Fruit fly (Drosophila melanogaster) whole organism, prepupa: Measurements from ENCODE around the gene CG3036.

Experiments used
- Blimp-1 ChIP-seq: fragments of 200-800 bp; sonication (Bioruptor generic); optimal IDR thresholded peaks from 3 replicates; lab custom pipeline; 2017; ENCODE audit warnings: missing biosample characterization, missing genetic modification characterization, mild to moderate bottlenecking, moderate library complexity, missing genetic modification reagents
- CG10631 ChIP-seq: fragments of 200-800 bp; sonication (Bioruptor generic); optimal IDR thresholded peaks from 2 replicates; lab custom pipeline; 2016; ENCODE audit warnings: missing biosample characterization, missing genetic modification characterization
- CG10669 ChIP-seq: fragments of 200-800 bp; sonication (Bioruptor generic); optimal IDR thresholded peaks from 3 replicates; lab custom pipeline; 2018; ENCODE audit warnings: missing biosample characterization, mild to moderate bottlenecking, missing genetic modification characterization, moderate library complexity
- CG11294 ChIP-seq: fragments of 200-800 bp; sonication (Bioruptor generic); IDR thresholded peaks from 2 replicates; pipeline ENCODE4 v1.3.6; 2022; ENCODE audit warnings: missing biosample characterization, missing genetic modification characterization
- CG11762 ChIP-seq: fragments of 200-800 bp; sonication (Bioruptor generic); optimal IDR thresholded peaks from 3 replicates; lab custom pipeline; 2016; ENCODE audit warnings: missing biosample characterization, missing genetic modification characterization; ENCODE audit not compliant: insufficient read depth
- CG11902 ChIP-seq: fragments of 200-800 bp; sonication (Bioruptor generic); optimal IDR thresholded peaks from 3 replicates; lab custom pipeline; 2016; ENCODE audit warnings: missing biosample characterization, missing genetic modification characterization
- CG15336 ChIP-seq: fragments of 200-800 bp; sonication (Bioruptor generic); IDR thresholded peaks from 2 replicates; pipeline ENCODE4 v1.3.6; 2022; ENCODE audit warnings: missing biosample characterization, missing genetic modification characterization
- CG1621 ChIP-seq: fragments of 200-800 bp; sonication (Bioruptor generic); optimal IDR thresholded peaks from 3 replicates; lab custom pipeline; 2018; ENCODE audit warnings: missing biosample characterization, mild to moderate bottlenecking, missing genetic modification characterization
- CG16779 ChIP-seq: fragments of 200-800 bp; sonication (Bioruptor generic); optimal IDR thresholded peaks from 3 replicates; lab custom pipeline; 2017; ENCODE audit warnings: missing biosample characterization, mild to moderate bottlenecking, missing genetic modification characterization
- CG3032 ChIP-seq: fragments of 200-800 bp; optimal IDR thresholded peaks from 2 replicates; lab custom pipeline; 2019; ENCODE audit warnings: missing biosample characterization, mild to moderate bottlenecking, missing genetic modification characterization, moderate library complexity
- CG31627 ChIP-seq: fragments of 200-800 bp; sonication (Bioruptor generic); optimal IDR thresholded peaks from 3 replicates; lab custom pipeline; 2016; ENCODE audit warnings: missing biosample characterization, missing genetic modification characterization
- CG32006 ChIP-seq: fragments of 200-800 bp; sonication (Bioruptor generic); optimal IDR thresholded peaks from 3 replicates; lab custom pipeline; 2017; ENCODE audit warnings: missing biosample characterization, mild to moderate bottlenecking, missing genetic modification characterization
- CG34406 ChIP-seq: fragments of 200-800 bp; sonication (Bioruptor generic); optimal IDR thresholded peaks from 3 replicates; lab custom pipeline; 2016; ENCODE audit warnings: missing biosample characterization, missing genetic modification characterization
- CG3919 ChIP-seq: fragments of 200-800 bp; sonication (Bioruptor generic); optimal IDR thresholded peaks from 3 replicates; lab custom pipeline; 2016; ENCODE audit warnings: missing biosample characterization, missing genetic modification characterization
- CG4318 ChIP-seq: fragments of 200-800 bp; sonication (Bioruptor generic); optimal IDR thresholded peaks from 3 replicates; lab custom pipeline; 2017; ENCODE audit warnings: missing biosample characterization, mild to moderate bottlenecking, missing genetic modification characterization
- CG6163 ChIP-seq: fragments of 200-800 bp; sonication (Bioruptor generic); IDR thresholded peaks from 3 replicates; pipeline ENCODE4 v1.3.6; 2022; ENCODE audit warnings: missing biosample characterization, missing genetic modification characterization
- CG6792 ChIP-seq: fragments of 200-800 bp; sonication (Bioruptor generic); optimal IDR thresholded peaks from 3 replicates; lab custom pipeline; 2016; ENCODE audit warnings: missing biosample characterization, missing genetic modification characterization
- CG6808 ChIP-seq: fragments of 200-800 bp; sonication (Bioruptor generic); optimal IDR thresholded peaks from 3 replicates; lab custom pipeline; 2017; ENCODE audit warnings: missing biosample characterization, missing genetic modification characterization, mild to moderate bottlenecking, moderate library complexity, missing genetic modification reagents
- CG7368 ChIP-seq: fragments of 200-800 bp; sonication (Bioruptor generic); optimal IDR thresholded peaks from 3 replicates; lab custom pipeline; 2016; ENCODE audit warnings: missing biosample characterization, missing genetic modification characterization
- CG8119 ChIP-seq: fragments of 200-800 bp; sonication (Bioruptor generic); IDR thresholded peaks from 3 replicates; pipeline ENCODE4 v1.3.6; 2022; ENCODE audit warnings: missing biosample characterization, missing genetic modification characterization
- CG8632 ChIP-seq: fragments of 200-800 bp; sonication (Bioruptor generic); optimal IDR thresholded peaks from 3 replicates; lab custom pipeline; 2016; ENCODE audit warnings: missing biosample characterization, missing genetic modification characterization
- CG9139 ChIP-seq: fragments of 200-800 bp; sonication (Bioruptor generic); optimal IDR thresholded peaks from 3 replicates; lab custom pipeline; 2017; ENCODE audit warnings: missing biosample characterization, mild to moderate bottlenecking, missing genetic modification characterization
- Eip75B ChIP-seq: fragments of 200-800 bp; sonication (Bioruptor generic); optimal IDR thresholded peaks from 3 replicates; lab custom pipeline; 2016; ENCODE audit warnings: missing biosample characterization, missing genetic modification characterization
- Eip78C ChIP-seq: fragments of 200-800 bp; sonication (Bioruptor generic); peaks from one replicate; lab custom pipeline; 2016; ENCODE audit warnings: missing biosample characterization, missing genetic modification characterization
- Ets21C ChIP-seq: fragments of 200-800 bp; sonication (Bioruptor generic); optimal IDR thresholded peaks from 3 replicates; lab custom pipeline; 2016; ENCODE audit warnings: missing biosample characterization, missing genetic modification characterization
- Ets96B ChIP-seq: fragments of 200-800 bp; optimal IDR thresholded peaks from 2 replicates; lab custom pipeline; 2019; ENCODE audit warnings: missing biosample characterization, mild to moderate bottlenecking, missing genetic modification characterization, moderate library complexity
- Gug ChIP-seq: fragments of 200-800 bp; sonication (Bioruptor generic); IDR thresholded peaks from 2 replicates; pipeline ENCODE4 v1.3.6; 2022; ENCODE audit warnings: missing biosample characterization, missing genetic modification characterization
- Hr38 ChIP-seq: sonication (Bioruptor generic); optimal IDR thresholded peaks from 2 replicates; lab custom pipeline; 2016; ENCODE audit warnings: missing biosample characterization, missing genetic modification characterization
- Hr39 ChIP-seq: fragments of 200-800 bp; sonication (Bioruptor generic); optimal IDR thresholded peaks from 2 replicates; lab custom pipeline; 2016; ENCODE audit warnings: missing biosample characterization, missing genetic modification characterization
- Lpt ChIP-seq: fragments of 200-800 bp; sonication (Bioruptor generic); optimal IDR thresholded peaks from 3 replicates; lab custom pipeline; 2016; ENCODE audit warnings: missing biosample characterization, missing genetic modification characterization
- Smox ChIP-seq: fragments of 200-800 bp; sonication (Bioruptor generic); optimal IDR thresholded peaks from 3 replicates; lab custom pipeline; 2016; ENCODE audit warnings: missing biosample characterization, missing genetic modification characterization
- Sox102F ChIP-seq: fragments of 200-800 bp; sonication (Bioruptor generic); optimal IDR thresholded peaks from 2 replicates; lab custom pipeline; 2016; ENCODE audit warnings: missing biosample characterization, mild to moderate bottlenecking, missing genetic modification characterization
- Sox14 ChIP-seq: fragments of 200-800 bp; sonication (Bioruptor generic); optimal IDR thresholded peaks from 3 replicates; lab custom pipeline; 2016; ENCODE audit warnings: missing biosample characterization, missing genetic modification characterization
- Sox15 ChIP-seq: fragments of 200-800 bp; sonication (Bioruptor generic); optimal IDR thresholded peaks from 3 replicates; lab custom pipeline; 2016; ENCODE audit warnings: missing biosample characterization, missing genetic modification characterization
- achi ChIP-seq: fragments of 200-800 bp; sonication (Bioruptor generic); optimal IDR thresholded peaks from 3 replicates; lab custom pipeline; 2016; ENCODE audit warnings: missing biosample characterization, missing genetic modification characterization
- acj6 ChIP-seq: fragments of 200-800 bp; sonication (Bioruptor generic); optimal IDR thresholded peaks from 3 replicates; lab custom pipeline; 2016; ENCODE audit warnings: missing biosample characterization, missing genetic modification characterization
- cyc ChIP-seq: fragments of 200-800 bp; sonication (Bioruptor generic); optimal IDR thresholded peaks from 3 replicates; lab custom pipeline; 2016; ENCODE audit warnings: missing biosample characterization, missing genetic modification characterization
- dac ChIP-seq: fragments of 200-800 bp; sonication (Bioruptor generic); optimal IDR thresholded peaks from 2 replicates; lab custom pipeline; 2017; ENCODE audit warnings: missing biosample characterization, mild to moderate bottlenecking, missing genetic modification characterization
- dsx ChIP-seq: fragments of 200-800 bp; optimal IDR thresholded peaks from 3 replicates; lab custom pipeline; 2019; ENCODE audit warnings: missing biosample characterization, mild to moderate bottlenecking, missing genetic modification characterization, moderate library complexity; ENCODE audit not compliant: poor library complexity, severe bottlenecking
- eg ChIP-seq: fragments of 200-800 bp; sonication (Bioruptor generic); IDR thresholded peaks from 3 replicates; pipeline ENCODE4 v1.3.6; 2022; ENCODE audit warnings: missing biosample characterization, missing genetic modification characterization
- esn ChIP-seq: fragments of 200-800 bp; sonication (Bioruptor generic); optimal IDR thresholded peaks from 2 replicates; lab custom pipeline; 2016; ENCODE audit warnings: missing biosample characterization, mild to moderate bottlenecking, missing genetic modification characterization, moderate library complexity
- fd59A ChIP-seq: fragments of 200-800 bp; sonication (Bioruptor generic); optimal IDR thresholded peaks from 2 replicates; lab custom pipeline; 2017; ENCODE audit warnings: missing biosample characterization, mild to moderate bottlenecking, missing genetic modification characterization, missing genetic modification reagents
- fkh ChIP-seq: fragments of 200-800 bp; sonication (Bioruptor generic); optimal IDR thresholded peaks from 3 replicates; lab custom pipeline; 2017; ENCODE audit warnings: missing biosample characterization, mild to moderate bottlenecking, missing genetic modification characterization, moderate library complexity
- lz ChIP-seq: fragments of 200-800 bp; sonication (Bioruptor generic); optimal IDR thresholded peaks from 3 replicates; lab custom pipeline; 2016; ENCODE audit warnings: missing biosample characterization, missing genetic modification characterization
- net ChIP-seq: fragments of 200-800 bp; sonication (Bioruptor generic); optimal IDR thresholded peaks from 3 replicates; lab custom pipeline; 2016; ENCODE audit warnings: missing biosample characterization, missing genetic modification characterization
- pdm3 ChIP-seq: fragments of 200-800 bp; sonication (Bioruptor generic); optimal IDR thresholded peaks from 3 replicates; lab custom pipeline; 2016; ENCODE audit warnings: missing biosample characterization, missing genetic modification characterization
- salr ChIP-seq, 2 experiments: fragments of 200-800 bp; sonication (Bioruptor generic); optimal IDR thresholded peaks; 3 replicates each; lab custom pipeline; 2016 to 2018; ENCODE audit warnings: missing biosample characterization in 2 of 2, missing genetic modification characterization in 2 of 2, mild to moderate bottlenecking in 1 of 2
- ss ChIP-seq, 2 experiments: fragments of 200-800 bp; sonication (Bioruptor generic); optimal IDR thresholded peaks; 2 replicates in 1 of 2; 3 replicates in 1 of 2; lab custom pipeline; 2017 to 2018; ENCODE audit warnings: mild to moderate bottlenecking in 2 of 2, missing biosample characterization in 2 of 2, missing genetic modification characterization in 2 of 2, moderate library complexity in 1 of 2
- svp ChIP-seq: fragments of 200-800 bp; sonication (Bioruptor generic); peaks from one replicate; lab custom pipeline; 2016; ENCODE audit warnings: missing biosample characterization, missing genetic modification characterization
- topi ChIP-seq: fragments of 200-800 bp; sonication (Bioruptor generic); optimal IDR thresholded peaks from 3 replicates; lab custom pipeline; 2016; ENCODE audit warnings: missing biosample characterization, missing genetic modification characterization
- vri ChIP-seq: fragments of 200-800 bp; sonication (Bioruptor generic); optimal IDR thresholded peaks from 3 replicates; lab custom pipeline; 2016; ENCODE audit warnings: missing biosample characterization, mild to moderate bottlenecking, missing genetic modification characterization

Gene CG3036

dm6 chr2L:4906546-4907250 is 14.8 kb downstream of the CG3036 start, which contains the start of gene snsl:
Gene snsl, minus strand, starts transcription at chr2L:4906762.
- TF ChIP-seq Blimp-1 (peak; percentile 78), Eip78C (GFP tag; lab: Kevin White, UChicago) (peak; percentile 89), CG11294 (GFP tag; lab: Robert Waterston, UW) (no peak), CG7368 (GFP tag; lab: Kevin White, UChicago) (peak; percentile 7), Lpt (GFP tag; lab: Kevin White, UChicago) (peak; percentile 63), fkh (GFP tag; lab: Kevin White, UChicago) (no peak), CG3032 (tag; lab: Kevin White, UChicago) (peak; percentile 80), CG16779 (tag; lab: Kevin White, UChicago) (peak; percentile 25), CG6163 (GFP tag; lab: Robert Waterston, UW) (peak; percentile 42; the same call in 1 of the 3 replicates), CG32006 (GFP tag; lab: Kevin White, UChicago) (peak; percentile 83), CG8632 (GFP tag; lab: Kevin White, UChicago) (peak; percentile 82), eg (GFP tag; lab: Robert Waterston, UW) (peak; percentile 62; the same call in 2 of the 3 replicates), esn (GFP tag; lab: Kevin White, UChicago) (peak; percentile 16), topi (peak; percentile 11), vri (GFP tag; lab: Kevin White, UChicago) (peak; percentile 36), svp (peak; percentile 69), salr (GFP tag; optimal IDR thresholded peaks at IDR 0.05; lab: Kevin White, UChicago) (peak in 1 of 2 experiments; percentile 68), Sox15 (GFP tag; lab: Kevin White, UChicago) (peak; percentile 50), CG6792 (GFP tag; lab: Kevin White, UChicago) (peak; percentile 68), dsx (peak; percentile 72), lz (GFP tag; lab: Kevin White, UChicago) (peak; percentile 19), CG3919 (GFP tag; lab: Kevin White, UChicago) (peak; percentile 66), Smox (GFP tag; lab: Kevin White, UChicago) (peak; percentile 4), CG4318 (peak; percentile 45), acj6 (peak; percentile 65), CG8119 (GFP tag; lab: Robert Waterston, UW) (peak; percentile 82), CG9139 (GFP tag; lab: Kevin White, UChicago) (peak; percentile 69), CG11762 (GFP tag; lab: Kevin White, UChicago) (peak; percentile 35), Sox102F (peak; percentile 26), CG15336 (GFP tag; lab: Robert Waterston, UW) (peak; percentile 82), dac (peak; percentile 21), CG31627 (GFP tag; lab: Kevin White, UChicago) (peak; percentile 11), ss (GFP tag; optimal IDR thresholded peaks at IDR 0.05; lab: Kevin White, UChicago) (peak; percentile 66 to 78), Ets96B (tag; lab: Kevin White, UChicago) (peak; percentile 70), fd59A (GFP tag; lab: Kevin White, UChicago) (peak; percentile 39), cyc (no peak), pdm3 (GFP tag; lab: Kevin White, UChicago) (peak; percentile 44), CG10631 (GFP tag; lab: Kevin White, UChicago) (peak; percentile 74), CG34406 (GFP tag; lab: Kevin White, UChicago) (peak; percentile 74), achi (GFP tag; lab: Kevin White, UChicago) (peak; percentile 68), Sox14 (no peak), Hr38 (GFP tag; lab: Kevin White, UChicago) (no peak), Hr39 (peak; percentile 37), CG6808 (GFP tag; lab: Kevin White, UChicago) (peak; percentile 80), CG11902 (GFP tag; lab: Kevin White, UChicago) (peak; percentile 11), net (GFP tag; lab: Kevin White, UChicago) (peak; percentile 65), Eip75B (GFP tag; lab: Kevin White, UChicago) (no peak), Gug (GFP tag; lab: Robert Waterston, UW) (no peak), CG1621 (tag; lab: Kevin White, UChicago) (peak; percentile 6), CG10669 (peak; percentile 28), Ets21C (no peak)
